Fruit fly (Drosophila melanogaster) whole organism, wandering third instar larva: Measurements from ENCODE around the gene Ten-a.

Source experiments
- Abd-B ChIP-seq: fragments of >200 bp; optimal IDR thresholded peaks from 2 replicates; lab custom pipeline; 2017; ENCODE audit warnings: missing biosample characterization, missing genetic modification characterization
- Dif ChIP-seq: fragments of 200-275, 200-300 bp; sonication (Bioruptor generic); optimal IDR thresholded peaks from 2 replicates; lab custom pipeline; 2018; ENCODE audit warnings: missing biosample characterization, missing genetic modification characterization; ENCODE audit not compliant: partially characterized antibody
- GATAd ChIP-seq: sonication (Bioruptor generic); optimal IDR thresholded peaks from 2 replicates; lab custom pipeline; 2016; ENCODE audit warnings: missing biosample characterization, missing genetic modification characterization
- Hnf4 ChIP-seq: fragments of 200-800 bp; sonication (Bioruptor generic); optimal IDR thresholded peaks from 2 replicates; lab custom pipeline; 2016; ENCODE audit warnings: missing biosample characterization, mild to moderate bottlenecking, missing genetic modification characterization
- Hr83 ChIP-seq: fragments of 200-300 bp; sonication (Bioruptor generic); optimal IDR thresholded peaks from 2 replicates; lab custom pipeline; 2016; ENCODE audit warnings: missing biosample characterization, mild to moderate bottlenecking, missing genetic modification characterization, moderate library complexity; ENCODE audit not compliant: poor library complexity, severe bottlenecking
- Jra ChIP-seq: sonication (Bioruptor generic); optimal IDR thresholded peaks from 2 replicates; lab custom pipeline; 2016; ENCODE audit warnings: missing biosample characterization, missing genetic modification characterization
- Mio ChIP-seq: sonication (Bioruptor generic); optimal IDR thresholded peaks from 2 replicates; lab custom pipeline; 2016; ENCODE audit warnings: missing biosample characterization, missing genetic modification characterization
- OdsH ChIP-seq: fragments of 200-800 bp; sonication (Bioruptor generic); optimal IDR thresholded peaks from 2 replicates; lab custom pipeline; 2016; ENCODE audit warnings: missing biosample characterization, mild to moderate bottlenecking, missing genetic modification characterization
- Rel ChIP-seq, 2 experiments: fragments of 200-800 bp; sonication (Bioruptor generic) in 1 of 2; optimal IDR thresholded peaks; 2 replicates in 1 of 2; 3 replicates in 1 of 2; lab custom pipeline; 2016 to 2019; ENCODE audit warnings: mild to moderate bottlenecking in 2 of 2, missing biosample characterization in 2 of 2, missing genetic modification characterization in 2 of 2, moderate library complexity in 1 of 2
- Sp1 ChIP-seq: fragments of 200-800 bp; sonication (Bioruptor generic); optimal IDR thresholded peaks from 3 replicates; lab custom pipeline; 2019; ENCODE audit warnings: missing biosample characterization, mild to moderate bottlenecking, missing genetic modification characterization, moderate library complexity
- br ChIP-seq: fragments of 200-800 bp; sonication (Bioruptor generic); optimal IDR thresholded peaks from 2 replicates; lab custom pipeline; 2016; ENCODE audit warnings: missing biosample characterization, missing genetic modification characterization
- brk ChIP-seq: fragments of 200-800 bp; sonication (Bioruptor generic); optimal IDR thresholded peaks from 2 replicates; lab custom pipeline; 2016; ENCODE audit warnings: missing biosample characterization, mild to moderate bottlenecking, missing genetic modification characterization
- dl ChIP-seq, 2 experiments: fragments of 175-275, 200-275 bp in 1 of 2; fragments of 200-275 bp in 1 of 2; sonication (Bioruptor generic); optimal IDR thresholded peaks; lab custom pipeline; 2018; ENCODE audit warnings: mild to moderate bottlenecking in 2 of 2, missing biosample characterization in 2 of 2, missing genetic modification characterization in 2 of 2, moderate library complexity in 2 of 2; ENCODE audit not compliant: partially characterized antibody in 2 of 2, insufficient read depth in 1 of 2
- dmrt93B ChIP-seq: fragments of 200-800 bp; sonication (Bioruptor generic); optimal IDR thresholded peaks from 2 replicates; lab custom pipeline; 2018; ENCODE audit warnings: missing biosample characterization, mild to moderate bottlenecking, missing genetic modification characterization
- fru ChIP-seq: fragments of 200-800 bp; sonication (Bioruptor generic); optimal IDR thresholded peaks from 3 replicates; lab custom pipeline; 2016; ENCODE audit warnings: missing biosample characterization, mild to moderate bottlenecking, missing genetic modification characterization
- h ChIP-seq: fragments of 200-800 bp; sonication (Bioruptor generic); optimal IDR thresholded peaks from 3 replicates; lab custom pipeline; 2016; ENCODE audit warnings: missing biosample characterization, mild to moderate bottlenecking, missing genetic modification characterization
- pan ChIP-seq: fragments of >200 bp; optimal IDR thresholded peaks from 2 replicates; lab custom pipeline; 2017

The Ten-a gene

DNA sequence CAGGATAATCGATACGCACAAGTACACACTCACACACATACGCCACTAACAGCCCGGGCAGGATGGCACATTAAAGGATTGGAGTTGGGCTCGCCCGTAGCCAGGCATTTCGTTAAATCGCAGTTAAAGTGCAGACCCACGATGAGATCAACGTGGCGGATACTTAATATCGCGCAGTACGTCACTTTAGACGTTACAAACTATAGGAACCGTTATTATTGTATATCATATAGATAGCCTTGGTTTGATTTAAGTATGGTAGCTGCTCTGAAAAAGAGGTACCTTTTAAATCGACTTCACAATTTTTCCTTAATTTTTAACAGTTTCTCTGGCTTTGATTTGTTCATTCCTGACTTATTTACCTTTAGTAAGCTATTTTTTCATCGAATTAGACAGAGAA lies 329.3 kb downstream of the Ten-a start, which contains the start of gene CG2577:
Gene CG2577 (plus strand): TSS at position 301 of the 400 bp plus-strand sequence.
- TF ChIP-seq Hnf4 (GFP tag; lab: Kevin White, UChicago) (no peak), OdsH (no peak), Mio (no peak), br (GFP tag; lab: Kevin White, UChicago) (no peak)
- TF ChIP-seq, all 38 proteins: peak for 0

DNA sequence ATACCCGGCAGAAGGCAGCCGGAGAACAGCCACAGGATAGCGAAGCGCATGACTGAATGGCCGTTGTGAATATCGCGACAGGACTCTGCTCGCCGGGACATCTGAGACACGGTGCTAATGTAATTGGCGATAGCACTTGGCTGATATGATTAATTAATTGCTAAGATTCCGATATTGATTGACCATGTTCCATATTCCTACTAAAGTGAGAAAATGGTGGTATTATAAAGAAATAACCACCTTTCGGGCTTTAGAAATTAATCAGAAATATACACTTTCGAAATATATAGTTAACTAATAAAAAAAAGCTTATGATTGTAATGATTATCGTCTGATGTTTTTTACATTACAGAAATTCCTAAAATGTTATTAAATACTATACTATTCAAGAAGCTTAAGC lies 334.2 kb downstream of the Ten-a start, which contains the start of gene Ir11a:
Gene Ir11a (minus strand): TSS at position 101 of the 400 bp plus-strand sequence.
- TF ChIP-seq pan (lab: Kevin White, UChicago), result no peak
- no peak for TF ChIP-seq dl (GFP tag; optimal IDR thresholded peaks at IDR 0.05; lab: Kevin White, UChicago; ENCODE audit: insufficient read depth in 1 of 2, partially characterized antibody in 2 of 2)
- no peak for TF ChIP-seq Hnf4 (GFP tag; lab: Kevin White, UChicago)
- TF ChIP-seq GATAd (GFP tag; lab: Kevin White, UChicago), result no peak
- no peak for TF ChIP-seq Hr83 (GFP tag; lab: Kevin White, UChicago)
- no peak for TF ChIP-seq fru (GFP tag; lab: Kevin White, UChicago)
- TF ChIP-seq Dif (GFP tag; lab: Kevin White, UChicago), result no peak
- TF ChIP-seq Rel (GFP tag; optimal IDR thresholded peaks at IDR 0.05; lab: Kevin White, UChicago), result no peak
- TF ChIP-seq Rel (tag; optimal IDR thresholded peaks at IDR 0.05; lab: Kevin White, UChicago), result no peak
- TF ChIP-seq Jra (GFP tag; lab: Kevin White, UChicago), result no peak
- no peak for TF ChIP-seq brk
- no peak for TF ChIP-seq Abd-B
- TF ChIP-seq dmrt93B, result no peak
- no peak for TF ChIP-seq h (GFP tag; lab: Kevin White, UChicago)
- TF ChIP-seq Sp1 (GFP tag; lab: Kevin White, UChicago), result no peak
